Worm (Caenorhabditis elegans) whole organism, L4 larva: ENCODE measurements around the gene srx-60.

Source experiments
- D1046.2 ChIP-seq: fragments of 200-800 bp; sonication (Bioruptor generic); IDR thresholded peaks from 2 replicates; pipeline ENCODE4 v1.3.6; 2022; ENCODE audit warnings: missing genetic modification characterization, missing compliant biosample characterization
- F10B5.3 ChIP-seq: sonication (generic microtip); optimal IDR thresholded peaks from 2 replicates; lab custom pipeline; 2016; ENCODE audit warnings: mild to moderate bottlenecking, missing genetic modification characterization, missing compliant biosample characterization
- F26F4.8 ChIP-seq: fragments of 200-800 bp; sonication (Bioruptor generic); conservative IDR thresholded peaks from 2 replicates; pipeline ENCODE4 v1.3.6; 2022; ENCODE audit warnings: missing genetic modification characterization, missing compliant biosample characterization
- F37D6.2 ChIP-seq: sonication (generic microtip); optimal IDR thresholded peaks from 2 replicates; lab custom pipeline; 2016; ENCODE audit warnings: mild to moderate bottlenecking, missing genetic modification characterization, missing compliant biosample characterization
- F44E2.7 ChIP-seq: fragments of 200-800 bp; sonication (Bioruptor generic); IDR thresholded peaks from 2 replicates; pipeline ENCODE4 v2.1.2; 2022; ENCODE audit warnings: missing genetic modification characterization, missing compliant biosample characterization
- R02D3.7 ChIP-seq: fragments of 150-350 bp; sonication (generic microtip); optimal IDR thresholded peaks from 3 replicates; lab custom pipeline; 2014; ENCODE audit warnings: missing biosample characterization, missing genetic modification characterization
- T20F7.1 ChIP-seq: fragments of 200-800 bp; sonication (Bioruptor generic); optimal IDR thresholded peaks from 2 replicates; lab custom pipeline; 2018; ENCODE audit warnings: mild to moderate bottlenecking, missing genetic modification characterization, missing compliant biosample characterization
- T26A8.4 ChIP-seq: fragments of 200-800 bp; sonication (Bioruptor generic); IDR thresholded peaks from 2 replicates; pipeline ENCODE4 v1.3.6; 2022; ENCODE audit warnings: missing genetic modification characterization, missing compliant biosample characterization
- Y105C5A.15 ChIP-seq: fragments of 200-800 bp; sonication (Bioruptor generic); IDR thresholded peaks from 2 replicates; pipeline ENCODE4 v1.3.6; 2022; ENCODE audit warnings: missing genetic modification characterization, missing compliant biosample characterization
- aha-1 ChIP-seq: fragments of 150-350 bp; peaks from one replicate; lab custom pipeline; 2014; ENCODE audit warnings: missing biosample characterization, missing genetic modification characterization
- ama-1 ChIP-seq: fragments of 150-350 bp; optimal IDR thresholded peaks from 2 replicates; lab custom pipeline; 2014; ENCODE audit warnings: inconsistent platforms, mixed read lengths
- ceh-20 ChIP-seq: fragments of 200-800 bp; sonication (Bioruptor generic); IDR thresholded peaks from 2 replicates; pipeline ENCODE4 v1.3.6; 2022; ENCODE audit warnings: missing genetic modification reagents, missing genetic modification characterization, missing compliant biosample characterization
- ceh-32 ChIP-seq: sonication (generic microtip); optimal IDR thresholded peaks from 2 replicates; lab custom pipeline; 2016; ENCODE audit warnings: mild to moderate bottlenecking, missing genetic modification characterization, missing compliant biosample characterization; ENCODE audit not compliant: poor library complexity
- ceh-62 ChIP-seq: sonication (generic microtip); optimal IDR thresholded peaks from 2 replicates; lab custom pipeline; 2017; ENCODE audit warnings: missing biosample characterization, missing genetic modification characterization
- ctbp-1 ChIP-seq: fragments of 200-800 bp; sonication (Bioruptor generic); IDR thresholded peaks from 2 replicates; pipeline ENCODE4 v1.3.6; 2022; ENCODE audit warnings: missing genetic modification reagents, missing genetic modification characterization, missing compliant biosample characterization
- daf-12 ChIP-seq: fragments of 150-350 bp; optimal IDR thresholded peaks from 2 replicates; lab custom pipeline; 2014; ENCODE audit warnings: missing biosample characterization, missing genetic modification reagents, missing genetic modification characterization
- daf-19 ChIP-seq: fragments of 200-800 bp; sonication (Bioruptor generic); conservative IDR thresholded peaks from 2 replicates; pipeline ENCODE4 v1.3.6; 2022; ENCODE audit warnings: missing genetic modification characterization, missing compliant biosample characterization
- dmd-8 ChIP-seq: fragments of 200-800 bp; sonication (Bioruptor generic); IDR thresholded peaks from 2 replicates; pipeline ENCODE4 v1.3.6; 2022; ENCODE audit warnings: missing genetic modification characterization, missing compliant biosample characterization
- duxl-1 ChIP-seq: sonication (generic microtip); optimal IDR thresholded peaks from 2 replicates; lab custom pipeline; 2016; ENCODE audit warnings: mild to moderate bottlenecking, missing genetic modification characterization, moderate library complexity, missing compliant biosample characterization; ENCODE audit not compliant: poor library complexity
- egl-43 ChIP-seq: fragments of 200-800 bp; sonication (Bioruptor generic); IDR thresholded peaks from 2 replicates; pipeline ENCODE4 v1.3.6; 2022; ENCODE audit warnings: missing genetic modification reagents, missing genetic modification characterization, missing compliant biosample characterization
- fkh-10 ChIP-seq: fragments of 150-350 bp; optimal IDR thresholded peaks from 2 replicates; lab custom pipeline; 2014; ENCODE audit warnings: missing biosample characterization, missing genetic modification reagents, missing genetic modification characterization
- fos-1 ChIP-seq: fragments of 150-350 bp; optimal IDR thresholded peaks from 2 replicates; lab custom pipeline; 2014; ENCODE audit warnings: missing biosample characterization, missing genetic modification characterization
- hif-1 ChIP-seq, 2 experiments: sonication (generic microtip); optimal IDR thresholded peaks; 2 replicates each; lab custom pipeline; 2016 to 2017; ENCODE audit warnings: missing compliant biosample characterization in 2 of 2, missing genetic modification characterization in 2 of 2, missing genetic modification reagents in 2 of 2, missing genotype in 2 of 2, mild to moderate bottlenecking in 1 of 2
- hlh-11 ChIP-seq: fragments of 200-800 bp; sonication (Bioruptor generic); optimal IDR thresholded peaks from 2 replicates; lab custom pipeline; 2018; ENCODE audit warnings: mild to moderate bottlenecking, missing genetic modification characterization, missing compliant biosample characterization
- lim-7 ChIP-seq: fragments of 200-800 bp; sonication (Bioruptor generic); IDR thresholded peaks from 2 replicates; pipeline ENCODE4 v1.3.6; 2022; ENCODE audit warnings: missing genetic modification characterization, missing compliant biosample characterization
- lin-1 ChIP-seq: fragments of 200-800 bp; sonication (Bioruptor generic); IDR thresholded peaks from 2 replicates; pipeline ENCODE4 v1.3.6; 2022; ENCODE audit warnings: missing genetic modification reagents, missing genetic modification characterization, missing compliant biosample characterization
- lin-38 ChIP-seq: fragments of 200-800 bp; sonication (Bioruptor generic); IDR thresholded peaks from 2 replicates; pipeline ENCODE4 v1.3.6; 2022; ENCODE audit warnings: missing genetic modification reagents, missing genetic modification characterization, missing compliant biosample characterization
- lsy-2 ChIP-seq, 2 experiments: fragments of 150-350 bp in 1 of 2; sonication (generic microtip) in 1 of 2; optimal IDR thresholded peaks; 2 replicates each; lab custom pipeline; 2014 to 2017; ENCODE audit warnings: missing biosample characterization in 2 of 2, missing genetic modification characterization in 2 of 2
- mxl-3 ChIP-seq: fragments of 200-800 bp; sonication (Bioruptor generic); optimal IDR thresholded peaks from 2 replicates; lab custom pipeline; 2018; ENCODE audit warnings: mild to moderate bottlenecking, missing genetic modification characterization, missing compliant biosample characterization
- nhr-10 ChIP-seq: fragments of 150-350 bp; optimal IDR thresholded peaks from 2 replicates; lab custom pipeline; 2014; ENCODE audit warnings: missing biosample characterization, missing genetic modification characterization
- nhr-102 ChIP-seq: sonication (generic microtip); optimal IDR thresholded peaks from 2 replicates; lab custom pipeline; 2016; ENCODE audit warnings: mild to moderate bottlenecking, missing genetic modification characterization, moderate library complexity, missing compliant biosample characterization
- nhr-41 ChIP-seq: fragments of 200-800 bp; sonication (Bioruptor generic); IDR thresholded peaks from 2 replicates; pipeline ENCODE4 v1.3.6; 2022; ENCODE audit warnings: missing genetic modification reagents, missing genetic modification characterization, missing compliant biosample characterization
- pha-4 ChIP-seq, 2 experiments: fragments of 150-350 bp in 1 of 2; fragments of 200-800 bp in 1 of 2; sonication (Bioruptor generic) in 1 of 2; IDR thresholded peaks in 1 of 2; optimal IDR thresholded peaks in 1 of 2; 2 replicates each; pipeline versions ENCODE4 v1.3.6 to Lab custom; 2014 to 2022; ENCODE audit warnings: missing genetic modification characterization in 2 of 2, missing genetic modification reagents in 2 of 2, missing biosample characterization in 1 of 2, missing compliant biosample characterization in 1 of 2
- saeg-2 ChIP-seq: fragments of 200-800 bp; sonication (Bioruptor generic); IDR thresholded peaks from 2 replicates; pipeline ENCODE4 v1.3.6; 2022; ENCODE audit warnings: missing genetic modification reagents, missing genetic modification characterization, missing compliant biosample characterization
- snpc-1.2 ChIP-seq: fragments of 200-800 bp; sonication (Bioruptor generic); IDR thresholded peaks from 2 replicates; pipeline ENCODE4 v1.3.6; 2022; ENCODE audit warnings: missing genetic modification reagents, missing genetic modification characterization, missing compliant biosample characterization
- spr-3 ChIP-seq: fragments of 200-800 bp; sonication (Bioruptor generic); optimal IDR thresholded peaks from 2 replicates; lab custom pipeline; 2018; ENCODE audit warnings: mild to moderate bottlenecking, missing genetic modification characterization, missing compliant biosample characterization
- tag-97 ChIP-seq: fragments of 200-800 bp; sonication (Bioruptor generic); IDR thresholded peaks from 2 replicates; pipeline ENCODE4 v1.3.6; 2022; ENCODE audit warnings: missing genetic modification characterization, missing compliant biosample characterization
- vab-7 ChIP-seq: fragments of 200-800 bp; sonication (Bioruptor generic); IDR thresholded peaks from 2 replicates; pipeline ENCODE4 v1.3.6; 2022; ENCODE audit warnings: missing genetic modification reagents, missing genetic modification characterization, missing compliant biosample characterization
- zag-1 ChIP-seq: fragments of 150-350 bp; optimal IDR thresholded peaks from 2 replicates; lab custom pipeline; 2014; ENCODE audit warnings: missing biosample characterization, missing genetic modification characterization
- zfp-2 ChIP-seq: sonication (generic microtip); optimal IDR thresholded peaks from 2 replicates; lab custom pipeline; 2016; ENCODE audit warnings: mild to moderate bottlenecking, missing genetic modification characterization, missing compliant biosample characterization
- zfp-3 ChIP-seq: fragments of 200-800 bp; sonication (Bioruptor generic); conservative IDR thresholded peaks from 2 replicates; pipeline ENCODE4 v1.3.6; 2022; ENCODE audit warnings: missing genetic modification reagents, missing genetic modification characterization, missing compliant biosample characterization
- ztf-11 ChIP-seq: fragments of 150-350 bp; optimal IDR thresholded peaks from 2 replicates; lab custom pipeline; 2014; ENCODE audit warnings: missing biosample characterization, missing genetic modification characterization
- ztf-7 ChIP-seq: fragments of 150-350 bp; optimal IDR thresholded peaks from 2 replicates; lab custom pipeline; 2014; ENCODE audit warnings: missing biosample characterization, missing genetic modification characterization

Gene srx-60

DNA sequence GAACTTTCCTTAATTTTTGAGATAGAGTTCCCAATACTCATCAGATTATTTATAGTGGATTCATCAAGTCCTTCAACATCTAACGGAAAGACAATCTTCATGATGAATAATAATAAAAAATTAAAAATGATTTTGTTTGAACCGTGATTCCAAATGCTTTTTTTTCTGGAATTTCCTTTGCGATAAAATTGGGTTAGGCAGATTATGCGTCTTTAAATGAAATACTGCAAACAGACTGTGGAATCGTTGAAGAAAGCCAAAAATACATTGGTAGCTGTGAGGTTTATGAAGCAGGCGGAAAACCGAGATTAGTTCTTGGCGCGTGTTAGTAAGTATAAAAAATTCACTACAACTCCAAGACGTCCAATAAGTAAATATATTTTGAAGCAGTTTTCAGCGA lies 25.9 kb downstream of the srx-60 start, which contains the start of gene srw-68:
TSS of gene srw-68 (minus strand) at position 101 of the 400 bp plus-strand sequence.
- no peak for TF ChIP-seq dmd-8 (GFP tag; lab: Robert Waterston, UW)
- TF ChIP-seq nhr-41 (GFP tag; lab: Robert Waterston, UW), result no peak
- TF ChIP-seq fkh-10 (GFP tag; lab: Kevin White, UChicago), result no peak
- no peak for TF ChIP-seq hlh-11 (tag; lab: Kevin White, UChicago)
- TF ChIP-seq pha-4 (GFP tag; IDR thresholded peaks at IDR 0.05; lab: Robert Waterston, UW), result no peak
- no peak for TF ChIP-seq pha-4 (tag; optimal IDR thresholded peaks at IDR 0.05; lab: Kevin White, UChicago)
- no peak for TF ChIP-seq hif-1 (tag; optimal IDR thresholded peaks at IDR 0.05; lab: Kevin White, UChicago)
- no peak for TF ChIP-seq daf-12 (tag; lab: Kevin White, UChicago)
- no peak for TF ChIP-seq snpc-1.2 (GFP tag; lab: Robert Waterston, UW)
- no peak for TF ChIP-seq mxl-3 (GFP tag; lab: Kevin White, UChicago)
- TF ChIP-seq Y105C5A.15, result no peak
- TF ChIP-seq saeg-2 (GFP tag; lab: Robert Waterston, UW), result no peak
- TF ChIP-seq lim-7 (GFP tag; lab: Robert Waterston, UW), result no peak
- no peak for TF ChIP-seq F37D6.2

DNA sequence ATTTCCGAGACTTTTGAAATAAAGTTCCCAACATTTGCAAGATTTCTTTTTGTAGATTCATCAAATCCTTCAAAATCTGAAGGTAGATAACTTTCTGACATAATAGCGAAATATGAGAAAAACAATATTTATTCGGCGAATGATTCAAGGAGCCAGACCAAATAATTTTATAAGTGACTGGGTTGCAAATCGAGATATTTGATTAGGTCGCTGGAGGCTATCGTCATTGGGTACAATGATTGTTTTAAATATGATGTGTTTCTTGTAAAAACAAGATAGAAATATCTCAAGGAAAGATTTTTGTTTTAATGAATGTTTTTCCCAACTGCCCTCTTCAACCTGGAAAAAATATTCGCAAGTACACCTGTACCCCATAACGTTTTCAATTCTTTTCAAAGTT lies 28.2 kb downstream of the srx-60 start, which contains the start of gene srw-69:
TSS of gene srw-69 (minus strand) at position 101 of the 400 bp plus-strand sequence.
- TF ChIP-seq Y105C5A.15, result no peak
- TF ChIP-seq ama-1 (lab: Kevin White, UChicago), result no peak
- TF ChIP-seq zfp-3, result no peak
- no peak for TF ChIP-seq vab-7 (GFP tag; lab: Robert Waterston, UW)
- no peak for TF ChIP-seq fos-1
- no peak for TF ChIP-seq egl-43 (GFP tag; lab: Robert Waterston, UW)
- no peak for TF ChIP-seq T26A8.4 (GFP tag; lab: Robert Waterston, UW)
- no peak for TF ChIP-seq lin-38
- TF ChIP-seq F10B5.3 (tag; lab: Kevin White, UChicago), result no peak
- no peak for TF ChIP-seq spr-3 (GFP tag; lab: Kevin White, UChicago)
- TF ChIP-seq pha-4 (GFP tag; IDR thresholded peaks at IDR 0.05; lab: Robert Waterston, UW), result no peak
- TF ChIP-seq pha-4 (tag; optimal IDR thresholded peaks at IDR 0.05; lab: Kevin White, UChicago), result no peak
- TF ChIP-seq F44E2.7 (GFP tag; lab: Robert Waterston, UW), result no peak
- no peak for TF ChIP-seq zfp-2

DNA sequence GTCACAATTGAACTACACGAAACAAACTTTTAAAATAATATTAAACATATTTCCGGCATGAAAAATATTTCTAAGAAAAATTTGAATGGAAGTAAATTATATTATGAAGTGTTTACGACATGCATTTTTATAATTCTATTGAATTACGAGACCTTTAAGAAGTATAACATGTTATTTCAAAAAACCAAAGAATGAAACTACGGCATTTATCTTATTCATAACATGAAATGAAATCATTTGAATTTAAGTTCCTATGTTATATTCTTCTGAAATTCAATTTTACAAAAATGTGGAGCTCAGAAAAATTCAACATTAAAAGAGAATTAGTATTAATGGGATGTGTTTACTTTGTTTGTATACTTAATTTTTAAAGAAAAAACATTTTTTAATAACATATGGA lies 30.3 kb downstream of the srx-60 start, which contains the start of gene srw-71:
TSS of gene srw-71 (minus strand) at position 101 of the 400 bp plus-strand sequence.
- TF ChIP-seq aha-1 (tag; lab: Kevin White, UChicago), result peak; percentile 11
- TF ChIP-seq ztf-11 (tag; lab: Kevin White, UChicago), result no peak

DNA sequence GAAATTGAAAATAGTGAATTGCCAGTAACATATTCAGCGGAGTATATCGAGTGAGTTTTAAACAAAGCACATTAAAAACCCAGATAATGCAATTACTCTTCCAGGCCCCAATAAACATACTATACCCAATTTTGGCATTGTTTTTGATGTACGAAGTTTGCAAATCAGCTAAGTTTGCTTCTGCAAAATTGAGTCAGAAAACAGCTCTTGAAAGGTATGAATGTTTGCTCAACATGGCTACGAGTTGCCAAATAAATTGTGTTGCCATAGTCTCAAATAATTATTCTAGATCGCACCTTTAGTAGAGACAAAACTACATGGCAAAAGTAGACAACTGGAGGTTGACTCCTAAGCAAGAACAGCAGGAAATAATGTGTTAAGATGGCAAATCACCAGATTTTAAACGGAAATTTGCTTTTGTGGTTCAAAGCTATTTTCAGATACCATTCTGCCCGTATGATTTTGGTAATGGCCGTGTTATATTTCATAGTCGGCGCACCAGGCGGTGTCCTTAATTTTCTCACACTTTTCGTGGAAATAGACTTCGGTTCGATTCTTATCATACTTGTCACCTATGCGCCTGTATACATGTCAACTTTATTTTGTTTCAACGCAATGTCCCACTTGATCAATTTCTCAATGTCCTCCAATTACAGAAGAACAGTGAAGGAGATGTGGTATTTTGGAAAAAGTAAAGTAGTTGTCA lies 31.9 kb downstream of the srx-60 start:
- TF ChIP-seq lin-1 (GFP tag; lab: Robert Waterston, UW) (peak; percentile 58; the same call in 1 of the 2 replicates), D1046.2 (no peak), zag-1 (tag; lab: Kevin White, UChicago) (no peak), nhr-102 (tag; lab: Kevin White, UChicago) (peak; percentile 68), hlh-11 (tag; lab: Kevin White, UChicago) (peak; percentile 63), ceh-32 (tag; lab: Kevin White, UChicago) (no peak), ceh-62 (tag; lab: Kevin White, UChicago) (no peak), R02D3.7 (tag; lab: Kevin White, UChicago) (no peak), lsy-2 (tag; optimal IDR thresholded peaks at IDR 0.05; lab: Kevin White, UChicago) (peak in 1 of 2 experiments; percentile 7), F26F4.8 (GFP tag; lab: Robert Waterston, UW) (no peak), daf-19 (no peak), ama-1 (lab: Kevin White, UChicago) (peak; percentile 73), ceh-20 (no peak), duxl-1 (tag; lab: Kevin White, UChicago) (peak; percentile 35), zfp-2 (no peak), zfp-3 (peak; percentile 90), hif-1 (tag; optimal IDR thresholded peaks at IDR 0.05; lab: Kevin White, UChicago) (peak in 1 of 2 experiments; percentile 11), nhr-10 (tag; lab: Kevin White, UChicago) (no peak), F10B5.3 (tag; lab: Kevin White, UChicago) (no peak), T20F7.1 (GFP tag; lab: Kevin White, UChicago) (peak; percentile 22), ztf-7 (tag; lab: Kevin White, UChicago) (no peak), spr-3 (GFP tag; lab: Kevin White, UChicago) (peak; percentile 39), daf-12 (tag; lab: Kevin White, UChicago) (no peak), ctbp-1 (GFP tag; lab: Robert Waterston, UW) (no peak), ztf-11 (tag; lab: Kevin White, UChicago) (no peak), tag-97 (GFP tag; lab: Robert Waterston, UW) (no peak)
